Worm (Caenorhabditis elegans) whole organism, late embryonic: ENCODE measurements around the gene W02C12.2.

Source experiments
- ama-1 ChIP-seq: fragments of 150-350 bp; optimal IDR thresholded peaks from 2 replicates; lab custom pipeline; 2014
- ceh-22 ChIP-seq: sonication (generic microtip); optimal IDR thresholded peaks from 2 replicates; lab custom pipeline; 2017; ENCODE audit warnings: missing biosample characterization, missing genetic modification characterization
- ceh-9 ChIP-seq: sonication (generic microtip); optimal IDR thresholded peaks from 2 replicates; lab custom pipeline; 2016; ENCODE audit warnings: mild to moderate bottlenecking, missing genetic modification characterization, inconsistent platforms, missing compliant biosample characterization
- ets-4 ChIP-seq: sonication (generic microtip); optimal IDR thresholded peaks from 2 replicates; lab custom pipeline; 2016; ENCODE audit warnings: missing genetic modification characterization, missing compliant biosample characterization

DNA sequence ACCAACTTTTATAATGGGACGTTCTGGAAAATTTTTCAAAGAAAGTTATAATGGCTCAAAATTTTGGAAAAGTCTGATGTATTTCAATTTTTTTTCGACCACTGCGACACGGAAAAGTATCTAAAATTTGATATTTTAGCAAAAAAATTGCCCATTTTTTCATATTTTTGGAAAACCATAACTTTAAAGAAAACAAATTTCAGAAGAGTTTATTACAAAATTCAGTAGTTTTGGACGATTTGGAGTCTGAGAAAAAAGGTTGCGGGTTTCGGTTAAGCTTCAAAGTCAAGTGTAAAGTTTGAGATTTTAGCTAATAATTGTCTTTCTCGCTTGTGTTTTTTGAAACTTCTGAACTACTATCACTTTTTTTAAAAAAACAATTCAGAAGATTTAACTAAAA is 19.6 kb downstream of the W02C12.2 start:
- TF ChIP-seq ceh-9 (tag; lab: Kevin White, UChicago) (no peak), ceh-22 (tag; lab: Kevin White, UChicago) (no peak), ets-4 (tag; lab: Kevin White, UChicago) (no peak), ama-1 (no peak)
